Worm (Caenorhabditis elegans) whole organism, L4/young adult: Measurements from ENCODE around the gene lips-3.

Source experiments
- dao-5 ChIP-seq: sonication (generic microtip); optimal IDR thresholded peaks from 2 replicates; lab custom pipeline; 2016; ENCODE audit warnings: missing genotype, missing genetic modification characterization, moderate library complexity, missing compliant biosample characterization
- him-1 ChIP-seq: sonication (generic microtip); optimal IDR thresholded peaks from 2 replicates; lab custom pipeline; 2016; ENCODE audit warnings: missing genotype, missing genetic modification reagents, missing genetic modification characterization, missing compliant biosample characterization

ce11 chrIII:4655402-4655801 is 39.1 kb downstream of the lips-3 start, which contains the start of gene T23F11.2:
- TF ChIP-seq dao-5 (tag; lab: Kevin White, UChicago): no peak
- no peak for TF ChIP-seq him-1 (tag; lab: Kevin White, UChicago)
